Fruit fly (Drosophila melanogaster): Measurements from ENCODE around the gene Syx17.
A peak's percentile ranks its signal among the peaks of the same experiment; 100 is the strongest.

The Syx17 gene

DNA sequence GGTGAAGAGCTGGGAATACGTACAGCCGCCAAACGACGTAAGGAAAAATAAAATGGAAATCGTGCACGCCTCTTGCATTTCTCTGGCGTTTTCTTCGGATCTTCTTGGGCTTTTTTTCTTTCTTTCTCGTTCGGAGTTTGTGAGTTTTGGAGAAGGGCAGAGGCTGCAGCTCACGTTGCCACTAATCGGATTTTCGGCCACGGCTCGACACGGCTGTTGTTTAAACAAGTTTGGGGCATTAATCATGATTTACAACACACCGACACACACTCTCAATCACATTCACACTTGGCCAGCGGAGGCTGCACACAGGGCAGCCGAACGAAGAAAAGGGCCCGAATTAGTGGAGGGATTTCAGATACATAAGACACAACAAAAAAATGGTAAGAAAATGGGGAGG is 6.9 kb upstream of the Syx17 start:
- TF ChIP-seq dmrt93B (GFP tag; optimal IDR thresholded peaks at IDR 0.05): no peak
- TF ChIP-seq rgr (GFP tag; optimal IDR thresholded peaks at IDR 0.05): no peak
- no peak for TF ChIP-seq Hr78 (GFP tag; optimal IDR thresholded peaks at IDR 0.05)
- no peak for TF ChIP-seq Jra (GFP tag; optimal IDR thresholded peaks at IDR 0.05)
- no peak for TF ChIP-seq Dif (GFP tag; optimal IDR thresholded peaks at IDR 0.05; ENCODE audit: partially characterized antibody)
- TF ChIP-seq woc (GFP tag; optimal IDR thresholded peaks at IDR 0.05): no peak
- TF ChIP-seq Hnf4 (GFP tag; optimal IDR thresholded peaks at IDR 0.05): no peak
- no peak for TF ChIP-seq Abd-B (GFP tag; optimal IDR thresholded peaks at IDR 0.05)
- TF ChIP-seq CG9705 (GFP tag; optimal IDR thresholded peaks at IDR 0.05): no peak
- no peak for TF ChIP-seq jim (GFP tag; optimal IDR thresholded peaks at IDR 0.05)
- TF ChIP-seq CG32264 (GFP tag; optimal IDR thresholded peaks at IDR 0.05): no peak
- no peak for TF ChIP-seq sv (GFP tag; optimal IDR thresholded peaks at IDR 0.05)
- no peak for TF ChIP-seq ey (GFP tag; optimal IDR thresholded peaks at IDR 0.05)
- TF ChIP-seq lola (GFP tag; optimal IDR thresholded peaks at IDR 0.05): no peak
- no peak for TF ChIP-seq tai (GFP tag; optimal IDR thresholded peaks at IDR 0.05)
- no peak for TF ChIP-seq Mio (GFP tag; optimal IDR thresholded peaks at IDR 0.05)
- TF ChIP-seq OdsH (GFP tag; optimal IDR thresholded peaks at IDR 0.05): no peak
- no peak for TF ChIP-seq Dfd (GFP tag; optimal IDR thresholded peaks at IDR 0.05)
- no peak for TF ChIP-seq Hr83 (GFP tag; optimal IDR thresholded peaks at IDR 0.05; ENCODE audit: poor library complexity, severe bottlenecking)
- no peak for TF ChIP-seq pan (optimal IDR thresholded peaks at IDR 0.05)

DNA sequence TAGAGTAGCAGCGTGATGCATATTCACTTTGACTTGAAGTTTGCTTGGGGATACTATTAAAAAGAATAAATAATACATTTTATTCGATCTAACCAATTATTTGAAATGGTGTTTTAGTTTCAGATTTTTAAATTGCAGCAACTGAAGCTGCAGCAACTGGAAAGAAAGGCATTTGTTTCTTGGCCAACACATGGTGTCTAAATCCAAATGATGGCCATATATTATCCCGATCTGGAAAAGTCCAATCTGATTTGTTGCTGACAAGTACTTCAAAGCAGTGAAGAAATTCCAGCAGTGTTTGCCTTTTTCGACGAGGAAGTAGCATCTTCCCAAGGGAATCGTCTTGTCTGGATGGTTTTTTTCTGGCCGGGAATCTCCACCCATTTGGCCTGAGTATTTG is 6.2 kb upstream of the Syx17 start:
- TF ChIP-seq psq (GFP tag; optimal IDR thresholded peaks at IDR 0.05): no peak
- TF ChIP-seq h (GFP tag; optimal IDR thresholded peaks at IDR 0.05): no peak
- no peak for TF ChIP-seq br (GFP tag; optimal IDR thresholded peaks at IDR 0.05)
- TF ChIP-seq Myc (optimal IDR thresholded peaks at IDR 0.05): no peak
- TF ChIP-seq GATAd (GFP tag; optimal IDR thresholded peaks at IDR 0.05): no peak
- no peak for TF ChIP-seq pan (optimal IDR thresholded peaks at IDR 0.05)

DNA sequence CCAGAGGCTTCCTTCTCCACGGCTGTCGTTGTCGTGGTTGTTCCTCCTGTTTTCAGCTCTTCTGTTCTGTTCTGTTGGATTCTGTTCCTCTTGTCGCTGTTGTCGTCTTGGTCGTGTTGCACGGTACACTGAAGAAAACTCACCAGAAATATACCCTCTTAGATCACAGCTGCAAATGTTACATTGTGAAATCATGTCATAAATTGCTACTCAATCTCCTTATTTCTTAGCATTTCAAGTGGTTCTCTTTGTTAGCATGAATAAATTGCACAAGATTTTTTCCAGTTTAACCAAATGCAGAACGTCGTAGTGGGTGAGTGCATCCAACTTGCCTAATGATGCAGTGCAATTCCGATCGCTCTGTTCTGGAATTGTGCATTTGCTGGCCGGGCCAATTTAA is 5.4 kb upstream of the Syx17 start:
- no peak for TF ChIP-seq Hnf4 (GFP tag; optimal IDR thresholded peaks at IDR 0.05)
- no peak for TF ChIP-seq pan (optimal IDR thresholded peaks at IDR 0.05)
- TF ChIP-seq Abd-B (GFP tag; optimal IDR thresholded peaks at IDR 0.05): no peak

DNA sequence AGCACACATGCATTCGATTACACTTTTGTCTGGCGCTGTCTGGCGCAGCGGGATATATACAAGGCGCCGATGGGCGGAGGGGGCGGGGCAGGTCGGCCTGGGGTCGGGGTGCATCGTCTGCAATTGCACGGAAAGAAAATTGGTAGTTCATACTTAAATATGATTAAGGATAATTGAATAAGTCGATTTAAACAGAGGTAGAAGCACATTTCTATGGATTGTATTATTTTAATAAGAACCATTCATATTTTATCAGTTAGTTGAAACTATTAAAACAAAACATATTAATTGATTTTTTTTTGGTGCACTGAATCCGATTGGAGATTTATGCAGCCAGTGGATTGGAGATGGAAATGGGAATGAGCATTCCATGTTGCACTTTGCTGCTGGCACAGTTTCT is 3.4 kb upstream of the Syx17 start:
- TF ChIP-seq HLH106 (tag; optimal IDR thresholded peaks at IDR 0.05) (peak; percentile 6), foxo (GFP tag; optimal IDR thresholded peaks at IDR 0.05) (peak in 1 of 2 experiments; percentile 14), psq (GFP tag; optimal IDR thresholded peaks at IDR 0.05) (no peak)

DNA sequence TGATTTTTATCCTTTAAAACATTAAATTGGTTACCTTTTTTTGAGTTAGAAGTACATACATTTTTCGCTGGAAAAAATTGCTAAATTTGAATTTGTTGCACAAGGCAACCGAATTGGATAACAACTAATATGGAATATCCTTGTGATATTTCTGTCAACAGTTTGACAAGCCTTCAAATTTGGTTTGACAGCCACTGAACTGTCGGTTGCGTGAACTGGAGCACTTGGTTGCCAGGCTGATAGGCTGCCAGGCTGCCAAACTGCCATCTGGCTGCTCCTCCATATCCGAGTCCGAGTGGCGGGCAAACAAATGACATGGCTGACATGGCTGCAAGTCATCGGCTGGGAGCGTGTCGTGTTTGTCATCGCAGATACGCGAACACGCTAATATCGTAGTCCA is 2.0 kb upstream of the Syx17 start:
- TF ChIP-seq Myc (optimal IDR thresholded peaks at IDR 0.05): peak; percentile 26
- no peak for TF ChIP-seq dmrt93B (GFP tag; optimal IDR thresholded peaks at IDR 0.05)

DNA sequence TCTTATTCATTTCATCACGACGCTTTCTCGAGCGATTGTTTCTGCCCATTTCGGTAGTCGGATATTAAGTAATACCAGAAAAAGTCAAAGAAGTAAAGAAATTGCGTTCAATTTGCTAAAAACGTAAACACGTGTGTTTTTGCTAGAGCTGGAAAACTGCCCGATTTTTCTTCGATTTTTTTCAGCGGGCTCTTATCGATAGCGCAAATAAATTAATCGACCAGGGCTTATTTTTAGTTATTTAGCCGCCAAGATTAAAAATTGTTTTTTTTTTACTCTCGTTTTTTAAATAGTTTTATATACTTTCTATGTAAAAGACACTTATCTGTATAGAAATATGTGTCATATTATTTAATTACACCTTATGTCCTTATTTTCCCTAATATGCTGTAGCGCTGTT is 2.6 kb downstream of the Syx17 start, which contains the start of gene CG15019:
Gene CG15019 (minus strand): TSS at position 138 of the 400 bp plus-strand sequence.
- TF ChIP-seq Rel (GFP tag; optimal IDR thresholded peaks at IDR 0.05) (no peak), Rel (tag; optimal IDR thresholded peaks at IDR 0.05) (peak; percentile 1), brk (GFP tag; optimal IDR thresholded peaks at IDR 0.05) (no peak), HLH106 (tag; optimal IDR thresholded peaks at IDR 0.05) (no peak)

DNA sequence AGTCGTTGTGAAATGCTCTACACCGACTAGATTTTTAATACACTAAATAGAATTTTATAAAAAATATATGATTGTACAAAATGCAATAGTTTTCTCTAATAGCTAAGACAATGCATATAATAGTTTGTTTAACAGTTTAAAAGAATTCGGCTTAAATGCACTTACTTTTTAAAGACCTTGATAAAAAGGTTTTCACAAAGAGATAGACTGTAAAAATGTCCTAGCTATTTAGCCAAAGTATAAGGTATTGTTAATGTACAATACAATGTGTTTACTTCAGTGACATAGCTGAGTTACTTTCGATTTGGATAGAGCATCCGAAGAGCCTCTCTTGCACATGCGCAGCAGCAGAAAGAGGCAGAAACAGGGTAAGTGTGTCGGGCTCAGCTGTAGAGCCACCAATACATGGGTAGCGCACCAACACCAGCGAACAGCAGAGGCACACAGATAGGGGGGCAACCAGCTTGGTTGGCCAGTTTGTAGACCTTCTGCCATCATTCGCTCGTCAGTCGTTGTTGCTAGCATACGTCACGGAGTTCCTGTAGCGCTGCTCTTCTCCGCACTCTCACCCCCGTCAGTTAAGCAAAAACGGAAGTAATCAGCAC is 3.5 kb downstream of the Syx17 start, which contains the start of gene TP53INP:
Gene TP53INP (plus strand): TSS at position 291 of the 605 bp plus-strand sequence.
- TF ChIP-seq brk (GFP tag; optimal IDR thresholded peaks at IDR 0.05) (peak; percentile 41), tai (GFP tag; optimal IDR thresholded peaks at IDR 0.05) (peak; percentile 29), rgr (GFP tag; optimal IDR thresholded peaks at IDR 0.05) (peak; percentile 82), HLH106 (tag; optimal IDR thresholded peaks at IDR 0.05) (peak; percentile 84), GATAd (GFP tag; optimal IDR thresholded peaks at IDR 0.05) (no peak), br (GFP tag; optimal IDR thresholded peaks at IDR 0.05) (peak; percentile 81), Jra (GFP tag; optimal IDR thresholded peaks at IDR 0.05) (peak; percentile 5), Dfd (GFP tag; optimal IDR thresholded peaks at IDR 0.05) (no peak), CG32264 (GFP tag; optimal IDR thresholded peaks at IDR 0.05) (peak; percentile 34), pan (optimal IDR thresholded peaks at IDR 0.05) (no peak), sage (GFP tag; optimal IDR thresholded peaks at IDR 0.05) (peak; percentile 60), h (GFP tag; optimal IDR thresholded peaks at IDR 0.05) (peak; percentile 85), CrebA (GFP tag; optimal IDR thresholded peaks at IDR 0.05; ENCODE audit: borderline replicate concordance) (no peak), Sp1 (GFP tag; optimal IDR thresholded peaks at IDR 0.05) (peak; percentile 88), OdsH (GFP tag; optimal IDR thresholded peaks at IDR 0.05) (peak; percentile 80), Abd-B (GFP tag; optimal IDR thresholded peaks at IDR 0.05) (no peak), dl (GFP tag; optimal IDR thresholded peaks at IDR 0.05; ENCODE audit: insufficient read depth in 1 of 2, partially characterized antibody in 2 of 2) (peak in 1 of 2 experiments; percentile 42), sv (GFP tag; optimal IDR thresholded peaks at IDR 0.05) (peak; percentile 84), fru (GFP tag; optimal IDR thresholded peaks at IDR 0.05) (peak; percentile 87), psq (GFP tag; optimal IDR thresholded peaks at IDR 0.05) (peak; percentile 88), dmrt93B (GFP tag; optimal IDR thresholded peaks at IDR 0.05) (peak; percentile 70), Hr83 (GFP tag; optimal IDR thresholded peaks at IDR 0.05; ENCODE audit: poor library complexity, severe bottlenecking) (peak; percentile 36), Rel (GFP tag; optimal IDR thresholded peaks at IDR 0.05) (peak; percentile 30), Rel (tag; optimal IDR thresholded peaks at IDR 0.05) (peak; percentile 26), CG9705 (GFP tag; optimal IDR thresholded peaks at IDR 0.05) (peak; percentile 63), Dif (GFP tag; optimal IDR thresholded peaks at IDR 0.05; ENCODE audit: partially characterized antibody) (peak; percentile 57)
